Fruit fly (Drosophila melanogaster) whole organism, prepupa: Measurements from ENCODE around the gene Dlic.

Experiments
- CG10631 ChIP-seq: fragments of 200-800 bp; sonication (Bioruptor generic); optimal IDR thresholded peaks from 2 replicates; lab custom pipeline; 2016; ENCODE audit warnings: missing biosample characterization, missing genetic modification characterization
- CG1621 ChIP-seq: fragments of 200-800 bp; sonication (Bioruptor generic); optimal IDR thresholded peaks from 3 replicates; lab custom pipeline; 2018; ENCODE audit warnings: missing biosample characterization, mild to moderate bottlenecking, missing genetic modification characterization
- CG16779 ChIP-seq: fragments of 200-800 bp; sonication (Bioruptor generic); optimal IDR thresholded peaks from 3 replicates; lab custom pipeline; 2017; ENCODE audit warnings: missing biosample characterization, mild to moderate bottlenecking, missing genetic modification characterization
- CG3032 ChIP-seq: fragments of 200-800 bp; optimal IDR thresholded peaks from 2 replicates; lab custom pipeline; 2019; ENCODE audit warnings: missing biosample characterization, mild to moderate bottlenecking, missing genetic modification characterization, moderate library complexity
- CG4318 ChIP-seq: fragments of 200-800 bp; sonication (Bioruptor generic); optimal IDR thresholded peaks from 3 replicates; lab custom pipeline; 2017; ENCODE audit warnings: missing biosample characterization, mild to moderate bottlenecking, missing genetic modification characterization
- CG6792 ChIP-seq: fragments of 200-800 bp; sonication (Bioruptor generic); optimal IDR thresholded peaks from 3 replicates; lab custom pipeline; 2016; ENCODE audit warnings: missing biosample characterization, missing genetic modification characterization
- CG6854 ChIP-seq: fragments of 200-800 bp; sonication (Bioruptor generic); optimal IDR thresholded peaks from 2 replicates; lab custom pipeline; 2017; ENCODE audit warnings: missing biosample characterization, mild to moderate bottlenecking, missing genetic modification characterization
- CG9139 ChIP-seq: fragments of 200-800 bp; sonication (Bioruptor generic); optimal IDR thresholded peaks from 3 replicates; lab custom pipeline; 2017; ENCODE audit warnings: missing biosample characterization, mild to moderate bottlenecking, missing genetic modification characterization
- Eip75B ChIP-seq: fragments of 200-800 bp; sonication (Bioruptor generic); optimal IDR thresholded peaks from 3 replicates; lab custom pipeline; 2016; ENCODE audit warnings: missing biosample characterization, missing genetic modification characterization
- Eip93F ChIP-seq: fragments of 200-800 bp; sonication (Bioruptor generic); optimal IDR thresholded peaks from 2 replicates; lab custom pipeline; 2016; ENCODE audit warnings: missing biosample characterization, mild to moderate bottlenecking, missing genetic modification characterization
- Ets21C ChIP-seq: fragments of 200-800 bp; sonication (Bioruptor generic); optimal IDR thresholded peaks from 3 replicates; lab custom pipeline; 2016; ENCODE audit warnings: missing biosample characterization, missing genetic modification characterization
- Gug ChIP-seq: fragments of 200-800 bp; sonication (Bioruptor generic); IDR thresholded peaks from 2 replicates; pipeline ENCODE4 v1.3.6; 2022; ENCODE audit warnings: missing biosample characterization, missing genetic modification characterization
- Hr39 ChIP-seq: fragments of 200-800 bp; sonication (Bioruptor generic); optimal IDR thresholded peaks from 2 replicates; lab custom pipeline; 2016; ENCODE audit warnings: missing biosample characterization, missing genetic modification characterization
- Hr4 ChIP-seq: fragments of 200-800 bp; sonication (Bioruptor generic); optimal IDR thresholded peaks from 3 replicates; lab custom pipeline; 2016; ENCODE audit warnings: missing biosample characterization, missing genetic modification characterization
- Smox ChIP-seq: fragments of 200-800 bp; sonication (Bioruptor generic); optimal IDR thresholded peaks from 3 replicates; lab custom pipeline; 2016; ENCODE audit warnings: missing biosample characterization, missing genetic modification characterization
- eg ChIP-seq: fragments of 200-800 bp; sonication (Bioruptor generic); IDR thresholded peaks from 3 replicates; pipeline ENCODE4 v1.3.6; 2022; ENCODE audit warnings: missing biosample characterization, missing genetic modification characterization
- fd59A ChIP-seq: fragments of 200-800 bp; sonication (Bioruptor generic); optimal IDR thresholded peaks from 2 replicates; lab custom pipeline; 2017; ENCODE audit warnings: missing biosample characterization, mild to moderate bottlenecking, missing genetic modification characterization, missing genetic modification reagents
- lz ChIP-seq: fragments of 200-800 bp; sonication (Bioruptor generic); optimal IDR thresholded peaks from 3 replicates; lab custom pipeline; 2016; ENCODE audit warnings: missing biosample characterization, missing genetic modification characterization
- pdm3 ChIP-seq: fragments of 200-800 bp; sonication (Bioruptor generic); optimal IDR thresholded peaks from 3 replicates; lab custom pipeline; 2016; ENCODE audit warnings: missing biosample characterization, missing genetic modification characterization
- salr ChIP-seq, 2 experiments: fragments of 200-800 bp; sonication (Bioruptor generic); optimal IDR thresholded peaks; 3 replicates each; lab custom pipeline; 2016 to 2018; ENCODE audit warnings: missing biosample characterization in 2 of 2, missing genetic modification characterization in 2 of 2, mild to moderate bottlenecking in 1 of 2
- svp ChIP-seq: fragments of 200-800 bp; sonication (Bioruptor generic); peaks from one replicate; lab custom pipeline; 2016; ENCODE audit warnings: missing biosample characterization, missing genetic modification characterization
- topi ChIP-seq: fragments of 200-800 bp; sonication (Bioruptor generic); optimal IDR thresholded peaks from 3 replicates; lab custom pipeline; 2016; ENCODE audit warnings: missing biosample characterization, missing genetic modification characterization
- vri ChIP-seq: fragments of 200-800 bp; sonication (Bioruptor generic); optimal IDR thresholded peaks from 3 replicates; lab custom pipeline; 2016; ENCODE audit warnings: missing biosample characterization, mild to moderate bottlenecking, missing genetic modification characterization

Dlic gene

DNA sequence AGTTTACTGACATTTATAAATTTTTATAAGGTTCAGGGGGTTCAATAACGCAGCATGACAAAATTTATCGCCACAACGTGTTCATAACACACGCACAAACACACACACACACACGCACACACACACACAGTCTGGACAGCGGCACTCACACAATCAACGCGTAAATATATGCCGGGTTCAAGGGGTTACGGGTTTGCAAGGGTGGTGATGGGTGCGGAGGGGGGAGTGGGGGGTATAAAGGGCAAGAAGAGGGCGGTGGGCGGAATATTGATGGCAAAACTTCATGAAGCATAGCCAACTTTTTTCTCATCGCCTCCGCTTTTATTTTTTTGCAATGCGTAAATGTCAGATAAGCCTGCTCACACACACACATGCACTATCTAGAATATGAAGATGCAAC lies 21.9 kb downstream of the Dlic start:
- TF ChIP-seq Hr4 (GFP tag; lab: Kevin White, UChicago): no peak
- peak; percentile 23 for TF ChIP-seq svp (GFP tag; lab: Kevin White, UChicago)
- TF ChIP-seq Hr39 (GFP tag; lab: Kevin White, UChicago): no peak
- TF ChIP-seq CG16779 (tag; lab: Kevin White, UChicago): no peak
- TF ChIP-seq fd59A: no peak

DNA sequence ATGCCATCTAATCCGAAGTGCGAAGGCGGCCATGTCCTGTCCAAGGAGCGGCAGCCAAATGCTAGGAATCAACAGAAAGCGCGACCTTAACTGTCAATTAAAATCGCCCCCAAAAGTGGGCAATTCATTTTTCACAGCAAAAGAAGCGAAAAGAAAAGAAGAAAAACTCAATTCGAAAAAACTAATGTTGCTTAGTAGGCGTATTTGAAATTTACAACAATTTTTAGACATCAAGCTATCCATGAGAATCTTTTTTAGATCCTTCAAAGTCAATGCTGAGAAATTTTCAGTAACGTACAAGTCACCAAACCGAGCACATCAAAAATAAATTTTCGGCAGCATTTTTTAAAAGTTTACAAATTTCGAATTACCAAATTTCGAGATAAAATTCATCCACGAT lies 28.4 kb downstream of the Dlic start, which contains the start of gene CG15200:
TSS of gene CG15200 (plus strand) at position 301 of the 400 bp plus-strand sequence.
- TF ChIP-seq lz: no peak
- TF ChIP-seq topi (GFP tag; lab: Kevin White, UChicago): no peak

DNA sequence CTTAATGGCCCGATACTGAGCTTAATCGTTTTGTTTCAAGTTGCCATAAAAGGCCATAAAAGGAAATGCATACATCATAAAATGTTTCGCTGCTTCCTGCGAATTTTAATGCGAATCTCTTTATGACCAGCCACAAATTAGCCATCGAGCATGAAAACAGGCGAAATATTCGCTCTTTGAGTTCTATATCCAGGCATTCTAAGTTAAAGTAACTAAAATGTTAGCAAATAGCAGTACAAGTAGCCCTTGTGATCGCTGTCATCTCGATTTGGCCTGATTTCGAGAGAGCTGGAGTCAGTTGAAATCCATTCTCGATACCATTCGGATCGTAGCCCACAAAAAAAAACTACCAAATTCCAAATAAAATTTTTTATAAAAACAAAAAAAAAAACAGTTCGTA lies 47.7 kb downstream of the Dlic start, which contains the start of gene CG11106:
TSS of gene CG11106 (plus strand) at position 301 of the 400 bp plus-strand sequence.
- no peak for TF ChIP-seq CG4318 (GFP tag; lab: Kevin White, UChicago)
- no peak for TF ChIP-seq CG3032
- TF ChIP-seq Gug (GFP tag; lab: Robert Waterston, UW): no peak
- no peak for TF ChIP-seq salr (GFP tag; optimal IDR thresholded peaks at IDR 0.05; lab: Kevin White, UChicago)
- TF ChIP-seq vri: no peak
- no peak for TF ChIP-seq CG1621 (tag; lab: Kevin White, UChicago)
- TF ChIP-seq topi (GFP tag; lab: Kevin White, UChicago): no peak
- TF ChIP-seq CG9139: no peak
- no peak for TF ChIP-seq CG10631 (GFP tag; lab: Kevin White, UChicago)
- TF ChIP-seq Ets21C: no peak
- TF ChIP-seq eg (GFP tag; lab: Robert Waterston, UW): no peak
- TF ChIP-seq CG6854 (GFP tag; lab: Kevin White, UChicago): no peak
- no peak for TF ChIP-seq Eip75B (GFP tag; lab: Kevin White, UChicago)
- TF ChIP-seq CG6792: no peak
- TF ChIP-seq pdm3: no peak

DNA sequence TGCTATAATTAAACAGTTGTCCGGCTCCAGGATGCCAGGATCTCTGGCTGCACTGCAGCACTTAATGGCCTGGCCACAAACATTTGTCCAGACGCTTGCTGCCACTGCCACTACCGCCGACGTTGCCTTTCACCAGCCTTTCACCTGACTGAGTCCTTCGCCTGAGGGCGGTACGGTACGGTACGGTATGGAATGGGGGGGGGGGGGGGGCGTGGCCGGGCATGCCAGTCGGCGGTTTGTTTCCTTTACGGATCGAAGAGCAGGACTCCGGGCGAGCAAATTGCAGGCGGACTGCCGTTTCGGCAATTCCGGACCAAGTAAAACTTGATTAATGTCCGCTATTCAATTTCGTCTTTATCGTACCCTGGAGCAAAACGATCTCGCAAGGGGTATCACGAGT lies 48.9 kb downstream of the Dlic start:
- TF ChIP-seq Smox (no peak), Eip93F (GFP tag; lab: Kevin White, UChicago) (no peak)
